Fruit fly (Drosophila melanogaster): ENCODE results near the gene mRpS6.

DNA sequence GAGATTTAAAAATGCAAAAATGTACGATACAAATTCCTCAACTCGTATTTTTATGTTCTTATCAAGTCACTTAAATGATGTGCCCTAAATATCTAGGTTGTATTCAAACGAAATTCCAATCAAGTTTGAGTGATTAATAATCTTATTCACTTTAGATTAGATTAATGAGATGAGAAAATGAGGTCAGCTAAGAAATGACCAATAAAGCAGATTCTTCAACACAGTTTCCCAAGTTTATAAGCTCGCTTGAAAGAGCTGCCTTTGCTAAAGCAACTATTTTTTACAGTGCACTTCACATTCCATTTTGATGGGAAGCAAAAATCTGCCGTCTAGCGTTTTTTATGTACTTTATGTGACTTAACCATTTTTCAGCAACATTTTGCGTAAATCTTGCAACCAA lies 18.0 kb upstream of the mRpS6 start:
- TF ChIP-seq Hr4 (GFP tag; optimal IDR thresholded peaks at IDR 0.05) (peak; percentile 63), CG1621 (tag; optimal IDR thresholded peaks at IDR 0.05) (no peak)

Data from whole organism, prepupa.